Worm (Caenorhabditis elegans) whole organism, young adult: ENCODE data around the gene F10D7.10.

Source experiments
- F55B11.4 ChIP-seq: sonication (generic microtip); optimal IDR thresholded peaks from 2 replicates; lab custom pipeline; 2016; ENCODE audit warnings: missing compliant biosample characterization, missing genetic modification characterization, borderline replicate concordance; ENCODE audit not compliant: insufficient read depth
- dpl-1 ChIP-seq: fragments of 150-350 bp; optimal IDR thresholded peaks from 2 replicates; lab custom pipeline; 2014; ENCODE audit warnings: missing biosample characterization, missing genetic modification reagents, missing genetic modification characterization
- hlh-26 ChIP-seq: fragments of 200-800 bp; sonication (Bioruptor generic); conservative IDR thresholded peaks from 2 replicates; pipeline ENCODE4 v1.3.6; 2022; ENCODE audit warnings: missing genetic modification reagents, missing genetic modification characterization, missing compliant biosample characterization
- tbp1 ChIP-seq: fragments of 200-800 bp; sonication (Bioruptor generic); optimal IDR thresholded peaks from 2 replicates; lab custom pipeline; 2018; ENCODE audit warnings: mild to moderate bottlenecking, missing genetic modification characterization, missing compliant biosample characterization

DNA sequence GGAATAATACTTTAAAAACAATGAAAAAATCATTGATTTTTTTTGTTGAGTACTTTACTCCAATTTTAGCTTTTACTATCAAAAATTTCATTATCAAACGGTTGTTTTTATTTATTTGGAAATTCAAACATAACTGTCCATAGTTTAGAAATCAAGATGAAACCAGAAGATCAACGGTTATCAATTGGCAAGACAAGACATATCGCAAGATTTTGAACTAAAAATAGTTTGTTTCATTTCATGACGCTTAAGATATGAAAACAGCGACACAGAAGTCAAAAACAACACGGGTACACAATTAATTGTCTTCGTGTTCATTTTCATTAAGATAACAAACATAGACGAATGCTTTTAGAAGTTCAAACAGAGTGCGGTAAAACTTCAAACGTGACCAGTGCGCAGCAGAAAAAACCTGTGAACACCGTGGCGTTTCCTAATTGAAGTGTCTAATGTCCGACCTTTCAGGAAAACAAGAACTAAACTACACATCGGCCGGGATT lies 38.0 kb upstream of the F10D7.10 start:
- TF ChIP-seq dpl-1 (no peak), tbp1 (GFP tag; lab: Kevin White, UChicago) (no peak), hlh-26 (GFP tag; lab: Robert Waterston, UW) (no peak), F55B11.4 (tag; lab: Kevin White, UChicago) (no peak)
